Worm (Caenorhabditis elegans): Measurements from ENCODE around the gene C29F5.1.
A peak's percentile ranks its signal among the peaks of the same experiment; 100 is the strongest.

Gene C29F5.1

DNA sequence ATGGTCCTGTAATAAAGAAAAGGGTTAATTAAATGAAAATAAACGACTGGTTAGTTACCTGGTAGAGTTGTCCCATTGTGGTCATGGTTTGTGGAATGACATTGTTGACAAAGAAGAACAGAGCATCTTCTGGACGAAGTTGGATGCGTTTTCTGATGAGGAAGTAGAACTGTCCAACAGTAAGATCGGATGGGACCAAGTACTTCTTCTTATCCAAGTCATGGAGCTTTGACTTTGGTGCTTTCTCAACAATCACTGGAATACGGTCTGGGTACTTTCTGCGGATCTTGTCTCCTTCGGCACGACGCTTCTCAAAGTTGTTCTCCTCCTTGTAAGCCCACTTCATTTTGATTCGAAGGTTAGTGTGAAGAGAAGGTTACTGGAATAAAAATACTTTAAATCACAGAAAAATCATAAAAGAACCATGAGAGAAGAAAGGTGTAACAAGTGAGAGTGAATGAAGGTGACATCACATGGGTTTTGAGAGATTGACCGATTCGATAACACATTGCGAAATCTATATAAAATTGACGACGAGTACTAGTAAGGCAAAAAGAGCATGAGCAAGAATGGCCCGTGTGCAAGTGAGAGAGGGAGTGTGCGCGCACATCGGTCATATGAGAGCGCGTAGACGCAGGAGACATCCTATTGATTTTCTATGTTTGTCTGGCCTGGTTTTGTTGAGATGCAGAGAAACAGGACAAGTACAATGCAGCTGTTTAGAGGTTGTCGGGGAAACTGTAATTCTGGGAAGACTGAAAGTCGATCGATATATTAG lies 44.2 kb downstream of the C29F5.1 start, which contains the start of gene lgg-1 (continued):
- TF ChIP-seq bed-1 (GFP tag; IDR thresholded peaks at IDR 0.05) (no peak), xnd-1 (tag; optimal IDR thresholded peaks at IDR 0.05) (no peak), ZK185.1 (tag; optimal IDR thresholded peaks at IDR 0.05; ENCODE audit: poor library complexity, severe bottlenecking) (peak; percentile 72), unc-62 (GFP tag; optimal IDR thresholded peaks at IDR 0.05) (no peak), F37B4.10 (GFP tag; IDR thresholded peaks at IDR 0.05) (no peak), repo-1 (tag; optimal IDR thresholded peaks at IDR 0.05) (no peak), hlh-26 (GFP tag; conservative IDR thresholded peaks at IDR 0.05) (no peak), egl-18 (GFP tag; IDR thresholded peaks at IDR 0.05) (0 out of 2 replicates have a peak, but pooled peaks have one; percentile 28), aptf-3 (GFP tag; IDR thresholded peaks at IDR 0.05) (no peak), zfh-2 (GFP tag; conservative IDR thresholded peaks at IDR 0.05) (no peak; the same call in 1 of the 2 replicates), zim-3 (tag; optimal IDR thresholded peaks at IDR 0.05) (peak; percentile 57), snpc-4 (GFP tag; optimal IDR thresholded peaks at IDR 0.05) (no peak), snpc-4 (tag; optimal IDR thresholded peaks at IDR 0.05) (peak in 3 of 4 experiments; percentile 1 to 12 (median 10)), ztf-3 (GFP tag; optimal IDR thresholded peaks at IDR 0.05) (peak; percentile 54), die-1 (tag; optimal IDR thresholded peaks at IDR 0.05) (no peak), ceh-79 (tag; optimal IDR thresholded peaks at IDR 0.05) (no peak), snpc-3.4 (tag; optimal IDR thresholded peaks at IDR 0.05) (no peak), cebp-2 (GFP tag; IDR thresholded peaks at IDR 0.05) (0 out of 2 replicates have a peak, but pooled peaks have one; percentile 63), cebp-1 (GFP tag; IDR thresholded peaks at IDR 0.05) (peak; percentile 87), cebp-1 (tag; optimal IDR thresholded peaks at IDR 0.05) (peak; percentile 96), D2030.7 (GFP tag; IDR thresholded peaks at IDR 0.05) (no peak), ceh-91 (GFP tag; IDR thresholded peaks at IDR 0.05) (no peak), rcor-1 (GFP tag; IDR thresholded peaks at IDR 0.05) (no peak), F23B12.7 (tag; optimal IDR thresholded peaks at IDR 0.05; ENCODE audit: insufficient read depth) (no peak), ama-1 (optimal IDR thresholded peaks at IDR 0.05) (peak; percentile 98), ama-1 (GFP tag; optimal IDR thresholded peaks at IDR 0.05) (no peak), attf-3 (GFP tag; conservative IDR thresholded peaks at IDR 0.05) (no peak), F57C9.4 (tag; optimal IDR thresholded peaks at IDR 0.05) (no peak), ceh-58 (GFP tag; IDR thresholded peaks at IDR 0.05) (no peak), dox-1 (GFP tag; IDR thresholded peaks at IDR 0.05) (peak; percentile 75), K11D2.4 (GFP tag; IDR thresholded peaks at IDR 0.05) (no peak), Y56A3A.18 (GFP tag; IDR thresholded peaks at IDR 0.05) (no peak), F22D6.2 (tag; optimal IDR thresholded peaks at IDR 0.05) (no peak), Y79H2A.3 (GFP tag; conservative IDR thresholded peaks at IDR 0.05) (0 out of 2 replicates have a peak, but pooled peaks have one; percentile 6)

DNA sequence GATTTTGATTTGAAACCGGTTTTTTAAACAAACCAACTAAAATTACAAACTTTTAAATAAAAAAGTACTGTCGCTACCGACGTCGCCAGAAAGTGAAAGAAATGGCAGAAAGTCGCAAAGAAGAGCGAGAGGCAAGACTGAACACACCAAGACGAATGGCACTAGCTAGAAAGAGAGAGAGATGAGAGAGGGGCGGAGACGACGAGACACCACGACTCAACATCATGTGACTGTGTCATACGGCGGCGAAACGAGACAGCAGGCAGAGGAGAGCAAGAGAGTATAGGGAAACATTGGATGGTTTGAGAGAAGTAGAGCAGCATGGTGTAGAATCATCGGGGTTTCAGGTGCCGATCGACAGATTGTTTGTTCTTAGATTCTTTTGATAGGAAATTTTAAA lies 45.0 kb downstream of the C29F5.1 start:
- peak; percentile 82 for TF ChIP-seq zfh-2 (GFP tag; conservative IDR thresholded peaks at IDR 0.05)
- 0 out of 2 replicates have a peak, but pooled peaks have one; percentile 38 for TF ChIP-seq C17E4.6 (GFP tag; IDR thresholded peaks at IDR 0.05)
- TF ChIP-seq lin-40 (tag; optimal IDR thresholded peaks at IDR 0.05), result peak; percentile 84
- no peak for TF ChIP-seq D2030.7 (GFP tag; IDR thresholded peaks at IDR 0.05)
- peak; percentile 42 for TF ChIP-seq F23B12.7 (tag; optimal IDR thresholded peaks at IDR 0.05; ENCODE audit: insufficient read depth)
- no peak for TF ChIP-seq xnd-1 (tag; optimal IDR thresholded peaks at IDR 0.05)
- TF ChIP-seq K11D2.4 (GFP tag; IDR thresholded peaks at IDR 0.05), result peak; percentile 80
- TF ChIP-seq ztf-18 (tag; optimal IDR thresholded peaks at IDR 0.05), result peak; percentile 63
- peak; percentile 80 for TF ChIP-seq nhr-80 (tag; optimal IDR thresholded peaks at IDR 0.05)
- TF ChIP-seq lsl-1 (GFP tag; optimal IDR thresholded peaks at IDR 0.05), result no peak
- TF ChIP-seq ceh-79 (tag; optimal IDR thresholded peaks at IDR 0.05), result no peak
- TF ChIP-seq egl-18 (GFP tag; IDR thresholded peaks at IDR 0.05), result peak; percentile 42; the same call in 1 of the 2 replicates
- no peak for TF ChIP-seq aptf-3 (GFP tag; IDR thresholded peaks at IDR 0.05)
- TF ChIP-seq hrde-1 (tag; optimal IDR thresholded peaks at IDR 0.05; ENCODE audit: borderline replicate concordance), result no peak
- TF ChIP-seq hsf-1 (GFP tag; IDR thresholded peaks at IDR 0.05), result 0 out of 2 replicates have a peak, but pooled peaks have one; percentile 53
- TF ChIP-seq lin-35 (GFP tag; optimal IDR thresholded peaks at IDR 0.05), result peak in 1 of 3 experiments; percentile 80
- TF ChIP-seq gei-17 (GFP tag; optimal IDR thresholded peaks at IDR 0.05), result peak; percentile 56
- peak; percentile 73 for TF ChIP-seq atf-7 (tag; optimal IDR thresholded peaks at IDR 0.05)
- 0 out of 2 replicates have a peak, but pooled peaks have one; percentile 28 for TF ChIP-seq rcor-1 (GFP tag; IDR thresholded peaks at IDR 0.05)
- no peak for TF ChIP-seq akir-1 (GFP tag; optimal IDR thresholded peaks at IDR 0.05)
- peak; percentile 90 for TF ChIP-seq ekl-4 (GFP tag; IDR thresholded peaks at IDR 0.05)
- TF ChIP-seq ama-1 (optimal IDR thresholded peaks at IDR 0.05), result peak; percentile 96
- TF ChIP-seq ama-1 (GFP tag; optimal IDR thresholded peaks at IDR 0.05), result no peak

Data from whole organism, young adult.